Worm (Caenorhabditis elegans): Measurements from ENCODE around the gene syx-18.

DNA sequence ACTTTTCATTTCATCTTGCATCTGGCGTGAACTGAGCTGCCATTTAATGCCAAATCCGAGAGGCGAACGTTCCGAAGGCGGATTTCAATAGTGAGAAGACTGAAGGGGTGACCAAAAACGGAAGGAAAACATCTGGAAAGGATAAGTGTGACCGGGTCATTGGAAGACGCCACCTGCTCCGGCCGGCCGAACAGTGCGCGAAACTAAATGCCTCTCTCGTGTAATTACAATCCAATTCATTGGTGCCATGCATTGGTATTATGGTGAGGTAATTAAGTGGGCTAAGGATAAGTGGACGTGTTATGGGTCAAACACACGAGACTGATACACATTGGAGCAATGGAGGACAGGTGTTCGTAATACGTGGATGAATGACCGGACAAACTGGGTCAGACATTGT is 29.3 kb upstream of the syx-18 start:
- TF ChIP-seq egl-27 (tag; optimal IDR thresholded peaks at IDR 0.05) (no peak), vab-7 (GFP tag; IDR thresholded peaks at IDR 0.05) (no peak)
